Worm (Caenorhabditis elegans) whole organism, mixed stage, embryonic: ENCODE data around the gene T03F6.3.

Experiments
- blmp-1 ChIP-seq: fragments of 150-350 bp; optimal IDR thresholded peaks from 2 replicates; lab custom pipeline; 2014; ENCODE audit warnings: missing biosample characterization, missing genetic modification characterization
- drap-1 ChIP-seq: fragments of 200-800 bp; sonication (Bioruptor generic); optimal IDR thresholded peaks from 3 replicates; lab custom pipeline; 2018; ENCODE audit warnings: mild to moderate bottlenecking, missing genetic modification characterization, missing compliant biosample characterization
- lin-13 ChIP-seq: fragments of 150-350 bp; optimal IDR thresholded peaks from 2 replicates; lab custom pipeline; 2014; ENCODE audit warnings: missing biosample characterization, missing genetic modification characterization
- lsy-2 ChIP-seq: fragments of 150-350 bp; optimal IDR thresholded peaks from 2 replicates; lab custom pipeline; 2014; ENCODE audit warnings: missing biosample characterization, missing genetic modification characterization
- nhr-237 ChIP-seq: fragments of 150-350 bp; optimal IDR thresholded peaks from 2 replicates; lab custom pipeline; 2014; ENCODE audit warnings: missing biosample characterization, missing genetic modification characterization
- nhr-28 ChIP-seq: fragments of 150-350 bp; optimal IDR thresholded peaks from 2 replicates; lab custom pipeline; 2014; ENCODE audit warnings: missing biosample characterization, missing genetic modification characterization
- nhr-76 ChIP-seq: sonication (generic microtip); optimal IDR thresholded peaks from 2 replicates; lab custom pipeline; 2017; ENCODE audit warnings: missing biosample characterization, missing genetic modification characterization
- sem-2 ChIP-seq: fragments of 200-800 bp; sonication (Bioruptor generic); optimal IDR thresholded peaks from 2 replicates; lab custom pipeline; 2018; ENCODE audit warnings: mild to moderate bottlenecking, missing genetic modification characterization, missing compliant biosample characterization
- snpc-4 ChIP-seq: fragments of 150-350 bp; optimal IDR thresholded peaks from 2 replicates; lab custom pipeline; 2014; ENCODE audit warnings: missing biosample characterization, missing genetic modification characterization
- unc-39 ChIP-seq: fragments of 150-350 bp; optimal IDR thresholded peaks from 2 replicates; lab custom pipeline; 2014; ENCODE audit warnings: missing biosample characterization, missing genetic modification characterization
- unc-62 ChIP-seq: fragments of 150-350 bp; optimal IDR thresholded peaks from 2 replicates; lab custom pipeline; 2014; ENCODE audit warnings: missing biosample characterization, missing genetic modification reagents, missing genetic modification characterization

- no peak for TF ChIP-seq unc-62 (GFP tag; lab: Kevin White, UChicago)
- TF ChIP-seq sem-2 (GFP tag; lab: Kevin White, UChicago), result no peak
- TF ChIP-seq nhr-76 (tag; lab: Kevin White, UChicago), result no peak
- TF ChIP-seq snpc-4 (tag; lab: Kevin White, UChicago), result no peak
- TF ChIP-seq nhr-28 (tag; lab: Kevin White, UChicago), result no peak
- TF ChIP-seq lin-13, result no peak
- no peak for TF ChIP-seq nhr-237 (tag; lab: Kevin White, UChicago)
- TF ChIP-seq lsy-2, result no peak
- no peak for TF ChIP-seq blmp-1
- TF ChIP-seq drap-1 (GFP tag; lab: Kevin White, UChicago), result no peak
- TF ChIP-seq unc-39 (tag; lab: Kevin White, UChicago), result no peak
Measured at ce11 chrIII:13359847-13360246, 29.3 kb upstream of the T03F6.3 start.
